Worm (Caenorhabditis elegans) whole organism, early embryonic: ENCODE measurements around the gene flp-6.

ENCODE experiments used
- B0310.2 ChIP-seq: sonication (generic microtip); optimal IDR thresholded peaks from 2 replicates; lab custom pipeline; 2016; ENCODE audit warnings: mild to moderate bottlenecking, missing genetic modification characterization, missing compliant biosample characterization
- F13C5.2 ChIP-seq: sonication (generic microtip); optimal IDR thresholded peaks from 2 replicates; lab custom pipeline; 2017; ENCODE audit warnings: mild to moderate bottlenecking, missing genetic modification characterization, inconsistent platforms, missing compliant biosample characterization
- aly-1 ChIP-seq: sonication (generic microtip); optimal IDR thresholded peaks from 2 replicates; lab custom pipeline; 2016; ENCODE audit warnings: missing genetic modification characterization, missing compliant biosample characterization
- ama-1 ChIP-seq: fragments of 150-350 bp; optimal IDR thresholded peaks from 2 replicates; lab custom pipeline; 2014
- ceh-13 ChIP-seq: fragments of 200-800 bp; sonication (Bioruptor generic); optimal IDR thresholded peaks from 2 replicates; lab custom pipeline; 2018; ENCODE audit warnings: mild to moderate bottlenecking, missing genetic modification characterization, missing compliant biosample characterization
- ceh-36 ChIP-seq: sonication (generic microtip); optimal IDR thresholded peaks from 2 replicates; lab custom pipeline; 2016; ENCODE audit warnings: missing genetic modification characterization, inconsistent platforms, missing compliant biosample characterization
- ets-7 ChIP-seq: sonication (generic microtip); optimal IDR thresholded peaks from 2 replicates; lab custom pipeline; 2016; ENCODE audit warnings: missing genotype, missing genetic modification characterization, missing compliant biosample characterization
- flt-1 ChIP-seq: fragments of 200-800 bp; sonication (Bioruptor generic); IDR thresholded peaks from 2 replicates; pipeline ENCODE4 v1.3.6; 2022; ENCODE audit warnings: missing genetic modification characterization, missing compliant biosample characterization
- hmbx-1 ChIP-seq: sonication (generic microtip); optimal IDR thresholded peaks from 2 replicates; lab custom pipeline; 2016; ENCODE audit warnings: mild to moderate bottlenecking, missing genetic modification characterization, missing compliant biosample characterization
- hmg-4 ChIP-seq: fragments of 200-800 bp; sonication (Bioruptor generic); optimal IDR thresholded peaks from 2 replicates; lab custom pipeline; 2018; ENCODE audit warnings: mild to moderate bottlenecking, missing genetic modification characterization, missing compliant biosample characterization
- hnd-1 ChIP-seq: sonication (generic microtip); optimal IDR thresholded peaks from 2 replicates; lab custom pipeline; 2016; ENCODE audit warnings: missing genetic modification characterization, missing compliant biosample characterization
- pes-1 ChIP-seq: fragments of 200-800 bp; sonication (Bioruptor generic); IDR thresholded peaks from 2 replicates; pipeline ENCODE4 v1.3.6; 2022; ENCODE audit warnings: missing genetic modification reagents, missing genetic modification characterization, missing compliant biosample characterization
- scrt-1 ChIP-seq: fragments of 200-800 bp; sonication (Bioruptor generic); IDR thresholded peaks from 2 replicates; pipeline ENCODE4 v1.3.6; 2022; ENCODE audit warnings: missing genetic modification characterization, missing compliant biosample characterization
- sea-1 ChIP-seq: fragments of 200-800 bp; sonication (Bioruptor generic); conservative IDR thresholded peaks from 2 replicates; pipeline ENCODE4 v1.3.6; 2022; ENCODE audit warnings: missing genetic modification characterization, missing compliant biosample characterization
- tbx-11 ChIP-seq: fragments of 200-800 bp; sonication (Bioruptor generic); IDR thresholded peaks from 2 replicates; pipeline ENCODE4 v1.3.6; 2022; ENCODE audit warnings: missing genetic modification characterization, missing compliant biosample characterization
- tbx-37 ChIP-seq: fragments of 200-800 bp; sonication (Bioruptor generic); conservative IDR thresholded peaks from 2 replicates; pipeline ENCODE4 v1.3.6; 2022; ENCODE audit warnings: missing genetic modification reagents, missing genetic modification characterization, missing compliant biosample characterization
- tra-4 ChIP-seq: sonication (generic microtip); optimal IDR thresholded peaks from 2 replicates; lab custom pipeline; 2017; ENCODE audit warnings: missing genetic modification characterization, missing compliant biosample characterization

The flp-6 gene

DNA sequence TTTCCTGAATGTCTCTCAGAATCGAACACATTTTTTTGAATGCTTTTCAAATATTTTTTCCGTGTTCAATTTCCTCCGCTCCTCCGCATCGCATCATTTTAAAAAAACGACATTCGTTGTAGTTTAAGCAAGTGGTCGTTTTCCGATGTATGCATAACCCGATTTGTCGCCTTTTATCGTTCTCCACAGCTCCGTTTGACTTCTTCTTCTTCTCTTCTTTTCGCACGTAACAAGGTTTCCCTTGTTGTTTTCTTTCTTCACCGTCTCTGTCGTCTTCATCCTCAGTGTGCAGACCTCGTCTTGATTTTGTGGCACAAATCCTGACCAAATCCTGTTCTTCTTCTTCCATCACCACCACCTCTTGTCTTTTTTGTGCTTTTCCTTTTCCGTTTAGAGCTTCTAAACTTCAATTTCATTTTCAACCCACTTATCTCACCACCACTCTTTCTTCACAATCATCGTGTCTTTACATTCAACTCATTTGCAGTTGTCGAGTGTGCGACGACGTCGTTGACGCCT, 12.0 kb downstream of the flp-6 start, which contains the start of gene K06A4.2:
TSS of gene K06A4.2 (plus strand) at position 469 of the 519 bp plus-strand sequence.
- TF ChIP-seq scrt-1 (no peak), tbx-11 (GFP tag; lab: Robert Waterston, UW) (no peak), tra-4 (tag; lab: Kevin White, UChicago) (no peak), hnd-1 (no peak), ama-1 (lab: Kevin White, UChicago) (no peak), F13C5.2 (tag; lab: Kevin White, UChicago) (no peak), tbx-37 (GFP tag; lab: Robert Waterston, UW) (no peak), hmg-4 (no peak), ceh-36 (tag; lab: Kevin White, UChicago) (no peak), ceh-13 (GFP tag; lab: Kevin White, UChicago) (no peak), pes-1 (GFP tag; lab: Robert Waterston, UW) (no peak), B0310.2 (no peak)

DNA sequence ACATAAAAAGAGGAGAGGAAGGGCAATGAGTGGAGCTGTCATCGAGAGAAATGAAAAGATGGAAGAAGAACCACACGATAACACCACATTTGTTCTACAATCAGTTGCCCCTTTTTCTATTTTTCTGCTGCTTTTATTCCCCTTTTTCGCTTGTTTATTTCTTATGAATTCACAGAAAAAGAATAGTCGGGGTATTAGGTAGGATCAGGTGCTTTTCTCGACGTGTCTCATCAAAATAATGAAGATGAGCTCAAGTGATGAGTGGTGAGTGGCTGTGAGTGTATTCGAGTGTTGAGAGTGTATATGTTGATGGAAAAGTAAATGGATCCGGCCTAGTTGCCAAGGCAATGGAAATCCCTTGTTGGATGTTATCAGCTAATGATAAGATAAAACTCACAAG, 13.7 kb downstream of the flp-6 start:
- TF ChIP-seq tra-4 (tag; lab: Kevin White, UChicago), result no peak
- no peak for TF ChIP-seq ama-1 (lab: Kevin White, UChicago)
- no peak for TF ChIP-seq B0310.2
- no peak for TF ChIP-seq F13C5.2 (tag; lab: Kevin White, UChicago)
- TF ChIP-seq tbx-11 (GFP tag; lab: Robert Waterston, UW), result no peak
- TF ChIP-seq aly-1, result no peak
- no peak for TF ChIP-seq hmbx-1 (tag; lab: Kevin White, UChicago)
- TF ChIP-seq ets-7 (tag; lab: Kevin White, UChicago), result no peak
- TF ChIP-seq ceh-13 (GFP tag; lab: Kevin White, UChicago), result no peak
- TF ChIP-seq sea-1 (GFP tag; lab: Robert Waterston, UW), result no peak
- TF ChIP-seq ceh-36 (tag; lab: Kevin White, UChicago), result no peak
- TF ChIP-seq hnd-1, result no peak

ce11 chrV:9489411-9489810, 17.6 kb downstream of the flp-6 start, which contains the start of gene K06A4.10:
Gene K06A4.10 (minus strand): TSS chrV:9489800.
- TF ChIP-seq tbx-11 (GFP tag; lab: Robert Waterston, UW), result no peak
- TF ChIP-seq tra-4 (tag; lab: Kevin White, UChicago), result no peak
- no peak for TF ChIP-seq aly-1
- no peak for TF ChIP-seq ceh-13 (GFP tag; lab: Kevin White, UChicago)
- no peak for TF ChIP-seq B0310.2
- TF ChIP-seq ceh-36 (tag; lab: Kevin White, UChicago), result no peak
- TF ChIP-seq hmg-4, result no peak
- no peak for TF ChIP-seq pes-1 (GFP tag; lab: Robert Waterston, UW)
- no peak for TF ChIP-seq ets-7 (tag; lab: Kevin White, UChicago)
- TF ChIP-seq sea-1 (GFP tag; lab: Robert Waterston, UW), result no peak

- no peak for TF ChIP-seq ceh-13 (GFP tag; lab: Kevin White, UChicago)
- TF ChIP-seq pes-1 (GFP tag; lab: Robert Waterston, UW), result no peak
- no peak for TF ChIP-seq hmbx-1 (tag; lab: Kevin White, UChicago)
- TF ChIP-seq tbx-37 (GFP tag; lab: Robert Waterston, UW), result no peak
- no peak for TF ChIP-seq aly-1
- TF ChIP-seq B0310.2, result no peak
- TF ChIP-seq tra-4 (tag; lab: Kevin White, UChicago), result no peak
- TF ChIP-seq sea-1 (GFP tag; lab: Robert Waterston, UW), result no peak
- TF ChIP-seq hmg-4, result no peak
- TF ChIP-seq ama-1 (lab: Kevin White, UChicago), result no peak
- TF ChIP-seq flt-1 (GFP tag; lab: Robert Waterston, UW), result no peak
- no peak for TF ChIP-seq scrt-1
- TF ChIP-seq ets-7 (tag; lab: Kevin White, UChicago), result no peak
- no peak for TF ChIP-seq tbx-11 (GFP tag; lab: Robert Waterston, UW)
- no peak for TF ChIP-seq F13C5.2 (tag; lab: Kevin White, UChicago)
- TF ChIP-seq hnd-1, result no peak
These were observed 19.8 kb downstream of the flp-6 start, which contains the start of gene K06A4.7 for ce11 chrV:9491440-9492160. Gene K06A4.7 (minus strand): TSS chrV:9491490.

DNA sequence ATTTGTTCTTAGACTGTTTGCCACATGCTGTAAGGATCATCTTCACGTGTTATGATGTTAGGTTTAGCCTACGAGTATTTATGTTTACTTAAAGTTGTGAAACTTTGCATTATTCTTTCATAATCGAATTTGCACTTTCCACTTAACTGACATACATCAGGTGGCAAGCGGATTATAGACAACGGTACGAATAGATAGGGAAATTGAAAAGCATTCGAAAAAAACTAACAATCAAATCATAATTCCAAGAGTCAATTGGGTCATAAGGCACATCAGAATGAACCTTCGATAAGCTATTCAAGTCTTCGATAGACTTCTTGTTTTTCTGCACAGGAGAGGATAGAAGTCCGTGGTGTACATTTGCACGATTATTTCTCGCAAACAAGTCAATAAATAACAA, 20.7 kb downstream of the flp-6 start:
- TF ChIP-seq tra-4 (tag; lab: Kevin White, UChicago) (no peak), tbx-37 (GFP tag; lab: Robert Waterston, UW) (no peak), ets-7 (tag; lab: Kevin White, UChicago) (no peak), B0310.2 (no peak), scrt-1 (no peak), flt-1 (GFP tag; lab: Robert Waterston, UW) (no peak), ceh-36 (tag; lab: Kevin White, UChicago) (no peak), pes-1 (GFP tag; lab: Robert Waterston, UW) (no peak), aly-1 (no peak), hnd-1 (no peak), hmg-4 (no peak), tbx-11 (GFP tag; lab: Robert Waterston, UW) (no peak), hmbx-1 (tag; lab: Kevin White, UChicago) (no peak)

DNA sequence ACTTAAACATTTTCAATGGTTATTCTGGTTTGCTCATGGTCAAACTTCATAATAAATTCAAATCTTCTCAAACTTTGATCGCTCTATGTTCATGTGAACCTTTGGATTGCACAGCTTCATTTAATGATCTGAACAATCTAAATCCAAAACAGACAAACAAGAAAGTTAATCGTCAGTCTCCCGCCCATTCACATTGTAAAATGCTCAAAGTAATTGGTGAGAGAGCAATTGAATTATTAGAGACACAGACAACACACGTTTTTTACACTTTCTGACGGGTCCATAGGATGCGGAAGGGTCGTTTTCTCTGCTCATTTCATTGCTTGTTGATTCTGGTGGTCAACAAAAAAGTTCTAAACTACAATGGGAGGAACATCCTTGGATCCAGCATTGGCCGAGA, 25.0 kb downstream of the flp-6 start, which contains the start of gene gsnl-1:
TSS of gene gsnl-1 (plus strand) at position 301 of the 400 bp plus-strand sequence.
- TF ChIP-seq sea-1 (GFP tag; lab: Robert Waterston, UW) (no peak), hmbx-1 (tag; lab: Kevin White, UChicago) (no peak), ceh-36 (tag; lab: Kevin White, UChicago) (no peak), scrt-1 (no peak), hmg-4 (no peak), aly-1 (no peak), hnd-1 (no peak), ets-7 (tag; lab: Kevin White, UChicago) (no peak), B0310.2 (no peak), tra-4 (tag; lab: Kevin White, UChicago) (no peak), F13C5.2 (tag; lab: Kevin White, UChicago) (no peak), ama-1 (lab: Kevin White, UChicago) (no peak)

DNA sequence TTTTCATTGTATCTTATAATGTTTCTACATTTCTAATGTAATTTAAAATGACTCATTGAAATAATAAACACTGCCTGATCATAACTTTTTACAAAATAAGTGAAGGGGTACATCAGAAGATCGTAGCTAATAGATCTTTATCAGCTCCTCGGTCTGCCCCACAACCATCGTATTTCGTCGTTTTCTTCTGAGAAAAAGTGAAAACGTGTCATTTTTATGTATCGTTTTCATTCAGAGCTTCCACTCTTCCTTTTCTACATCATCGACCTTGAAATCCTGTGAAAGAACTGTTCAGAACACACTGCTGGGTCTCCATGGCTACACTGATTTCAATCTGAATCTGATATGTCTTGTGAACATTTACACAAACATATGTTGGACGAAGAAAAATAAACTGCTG, 27.5 kb downstream of the flp-6 start:
- TF ChIP-seq pes-1 (GFP tag; lab: Robert Waterston, UW), result no peak
- TF ChIP-seq scrt-1, result no peak
- TF ChIP-seq aly-1, result no peak
- no peak for TF ChIP-seq tbx-11 (GFP tag; lab: Robert Waterston, UW)
- no peak for TF ChIP-seq tra-4 (tag; lab: Kevin White, UChicago)
- no peak for TF ChIP-seq ama-1 (lab: Kevin White, UChicago)
- TF ChIP-seq hmbx-1 (tag; lab: Kevin White, UChicago), result no peak
- TF ChIP-seq ceh-13 (GFP tag; lab: Kevin White, UChicago), result no peak
- TF ChIP-seq hmg-4, result no peak
- no peak for TF ChIP-seq hnd-1
- TF ChIP-seq F13C5.2 (tag; lab: Kevin White, UChicago), result no peak
- no peak for TF ChIP-seq sea-1 (GFP tag; lab: Robert Waterston, UW)
- no peak for TF ChIP-seq tbx-37 (GFP tag; lab: Robert Waterston, UW)
- no peak for TF ChIP-seq ceh-36 (tag; lab: Kevin White, UChicago)
- no peak for TF ChIP-seq flt-1 (GFP tag; lab: Robert Waterston, UW)
- no peak for TF ChIP-seq B0310.2
- TF ChIP-seq ets-7 (tag; lab: Kevin White, UChicago), result no peak
